Fruit fly (Drosophila melanogaster) whole organism, pupa: ENCODE results near the gene Plap.

ENCODE experiments used
- CG10348 ChIP-seq: fragments of 200-800 bp; sonication (Bioruptor generic); IDR thresholded peaks from 2 replicates; pipeline ENCODE4 v1.3.6; 2022; ENCODE audit warnings: missing biosample characterization, missing genetic modification characterization
- CG12605 ChIP-seq: fragments of 200-800 bp; sonication (Bioruptor generic); IDR thresholded peaks from 2 replicates; pipeline ENCODE4 v1.3.6; 2022; ENCODE audit warnings: missing biosample characterization, missing genetic modification characterization
- CG13204 ChIP-seq: fragments of 200-800 bp; sonication (Bioruptor generic); optimal IDR thresholded peaks from 2 replicates; lab custom pipeline; 2018; ENCODE audit warnings: missing biosample characterization, mild to moderate bottlenecking, missing genetic modification characterization, moderate library complexity
- CG14655 ChIP-seq: fragments of 200-800 bp; sonication (Bioruptor generic); optimal IDR thresholded peaks from 3 replicates; lab custom pipeline; 2017; ENCODE audit warnings: mild to moderate bottlenecking, missing biosample characterization, missing genetic modification reagents, missing genetic modification characterization
- CG15710 ChIP-seq: fragments of 200-800 bp; sonication (Bioruptor generic); optimal IDR thresholded peaks from 2 replicates; lab custom pipeline; 2018; ENCODE audit warnings: missing biosample characterization, mild to moderate bottlenecking, missing genetic modification characterization, moderate library complexity
- CG17806 ChIP-seq: fragments of 200-800 bp; sonication (Bioruptor generic); optimal IDR thresholded peaks from 2 replicates; lab custom pipeline; 2018; ENCODE audit warnings: missing biosample characterization, mild to moderate bottlenecking, missing genetic modification characterization, moderate library complexity
- CG32121 ChIP-seq: fragments of 200-800 bp; sonication (Bioruptor generic); IDR thresholded peaks from 2 replicates; pipeline ENCODE4 v1.3.6; 2022; ENCODE audit warnings: missing biosample characterization, missing genetic modification characterization
- CG34367 ChIP-seq: fragments of 200-800 bp; sonication (Bioruptor generic); optimal IDR thresholded peaks from 2 replicates; lab custom pipeline; 2018; ENCODE audit warnings: missing biosample characterization, mild to moderate bottlenecking, missing genetic modification characterization
- CG4496 ChIP-seq: fragments of 200-800 bp; sonication (Bioruptor generic); IDR thresholded peaks from 3 replicates; pipeline ENCODE4 v1.3.6; 2022; ENCODE audit warnings: missing biosample characterization, missing genetic modification characterization
- CG8159 ChIP-seq: fragments of 200-800 bp; sonication (Bioruptor generic); optimal IDR thresholded peaks from 3 replicates; lab custom pipeline; 2018; ENCODE audit warnings: missing biosample characterization, mild to moderate bottlenecking, missing genetic modification characterization, moderate library complexity
- CG8301 ChIP-seq: fragments of 200-800 bp; sonication (Bioruptor generic); optimal IDR thresholded peaks from 2 replicates; lab custom pipeline; 2018; ENCODE audit warnings: missing biosample characterization, mild to moderate bottlenecking, missing genetic modification characterization
- CG9948 ChIP-seq: fragments of 200-800 bp; sonication (Bioruptor generic); optimal IDR thresholded peaks from 2 replicates; lab custom pipeline; 2018; ENCODE audit warnings: missing biosample characterization, mild to moderate bottlenecking, missing genetic modification characterization, moderate library complexity
- D1 ChIP-seq: fragments of 200-800 bp; sonication (Bioruptor generic); optimal IDR thresholded peaks from 2 replicates; lab custom pipeline; 2018; ENCODE audit warnings: missing biosample characterization, mild to moderate bottlenecking, missing genetic modification characterization, moderate library complexity
- EcR ChIP-seq: fragments of 200-800 bp; sonication (Bioruptor generic); optimal IDR thresholded peaks from 3 replicates; lab custom pipeline; 2019; ENCODE audit warnings: missing biosample characterization, missing genetic modification characterization, mild to moderate bottlenecking, moderate library complexity, missing genetic modification reagents
- Ets98B ChIP-seq: fragments of 200-800 bp; sonication (Bioruptor generic); IDR thresholded peaks from 2 replicates; pipeline ENCODE4 v1.3.6; 2022; ENCODE audit warnings: missing biosample characterization, missing genetic modification characterization
- Pif1A ChIP-seq: fragments of 200-800 bp; sonication (Bioruptor generic); optimal IDR thresholded peaks from 3 replicates; lab custom pipeline; 2016; ENCODE audit warnings: missing biosample characterization, missing genetic modification characterization
- Pif1B ChIP-seq: fragments of 200-800 bp; sonication (Bioruptor generic); optimal IDR thresholded peaks from 3 replicates; lab custom pipeline; 2016; ENCODE audit warnings: missing biosample characterization, missing genetic modification characterization
- Snoo ChIP-seq: fragments of 200-800 bp; sonication (Bioruptor generic); optimal IDR thresholded peaks from 3 replicates; lab custom pipeline; 2017; ENCODE audit warnings: missing biosample characterization, mild to moderate bottlenecking, missing genetic modification characterization, inconsistent platforms
- fd96Ca ChIP-seq: fragments of 200-800 bp; sonication (Bioruptor generic); IDR thresholded peaks from 3 replicates; pipeline ENCODE4 v1.3.6; 2022; ENCODE audit warnings: missing biosample characterization, missing genetic modification characterization
- gl ChIP-seq: fragments of 200-800 bp; sonication (Bioruptor generic); optimal IDR thresholded peaks from 2 replicates; lab custom pipeline; 2018; ENCODE audit warnings: missing biosample characterization, mild to moderate bottlenecking, missing genetic modification characterization
- rn ChIP-seq: fragments of 200-800 bp; sonication (Bioruptor generic); IDR thresholded peaks from 2 replicates; pipeline ENCODE4 v1.3.6; 2022; ENCODE audit warnings: missing biosample characterization, missing genetic modification characterization

Plap gene

DNA sequence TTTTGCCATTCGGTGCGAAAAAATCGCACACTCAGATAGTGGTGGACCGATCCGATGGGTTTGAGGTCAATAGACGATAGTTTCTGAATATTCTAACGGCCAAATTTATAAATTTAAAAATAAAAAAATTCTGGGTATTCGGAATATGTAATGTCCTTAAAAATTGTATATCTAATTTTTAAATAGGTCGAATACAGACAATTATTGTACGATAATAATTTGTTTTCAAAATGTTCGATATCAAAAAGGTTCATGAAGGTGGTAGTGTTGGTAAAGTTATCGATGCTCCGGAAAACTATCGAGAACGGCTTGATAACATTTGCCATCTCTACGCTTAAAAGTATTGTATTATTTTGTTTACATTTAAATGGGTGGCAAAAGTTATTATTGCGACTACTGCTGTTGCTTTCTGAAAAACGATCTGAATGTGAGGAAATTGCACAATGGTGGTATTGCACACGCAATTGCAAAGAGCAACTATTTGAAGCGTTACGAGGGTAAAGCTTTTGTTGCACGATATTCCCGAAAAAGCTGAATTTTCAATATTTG lies at the start of gene Plap, which contains the start of gene CG31922:
Gene Plap (minus strand): TSS at position 499 of the 549 bp plus-strand sequence.
Gene CG31922 (plus strand): TSS at position 315 of the 549 bp plus-strand sequence.
- TF ChIP-seq CG34367 (tag; lab: Kevin White, UChicago) (peak; percentile 3), Ets98B (peak; percentile 24; the same call in 1 of the 2 replicates), CG14655 (GFP tag; lab: Kevin White, UChicago) (no peak), gl (tag; lab: Kevin White, UChicago) (no peak), CG10348 (GFP tag; lab: Robert Waterston, UW) (no peak), CG17806 (tag; lab: Kevin White, UChicago) (peak; percentile 42), CG9948 (peak; percentile 22), CG15710 (peak; percentile 63), D1 (tag; lab: Kevin White, UChicago) (no peak), CG8301 (tag; lab: Kevin White, UChicago) (no peak), Snoo (peak; percentile 9), Pif1A (no peak), Pif1B (GFP tag; lab: Kevin White, UChicago) (no peak), CG32121 (GFP tag; lab: Robert Waterston, UW) (no peak), CG4496 (GFP tag; lab: Robert Waterston, UW) (no peak), fd96Ca (GFP tag; lab: Robert Waterston, UW) (0 out of 3 replicates have a peak, but pooled peaks have one; percentile 22), rn (no peak), EcR (peak; percentile 99), CG12605 (no peak), CG8159 (tag; lab: Kevin White, UChicago) (peak; percentile 42), CG13204 (GFP tag; lab: Kevin White, UChicago) (no peak)

DNA sequence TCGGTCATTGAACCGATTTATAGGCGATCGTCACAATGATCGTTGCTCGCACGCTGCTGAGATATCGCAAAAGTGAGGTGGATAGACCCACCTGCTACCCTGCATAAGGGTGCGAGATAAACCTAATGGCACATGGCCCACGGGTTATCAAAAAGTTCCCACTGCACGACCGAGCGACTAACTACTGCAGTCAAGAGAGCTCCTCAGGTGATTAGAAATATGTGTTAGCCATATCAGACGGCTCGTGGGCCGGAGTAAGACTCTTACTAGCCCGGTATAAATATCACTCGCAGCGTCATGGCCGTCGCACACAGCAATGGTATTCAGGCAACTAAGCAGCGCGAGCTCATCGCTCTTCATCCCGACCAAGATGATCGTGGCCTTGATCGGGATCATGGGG lies 48.8 kb upstream of the Plap start, which contains the start of gene CG42329:
Gene CG42329 (plus strand): TSS at position 301 of the 400 bp plus-strand sequence.
- TF ChIP-seq rn (no peak), CG13204 (GFP tag; lab: Kevin White, UChicago) (no peak), Ets98B (no peak), fd96Ca (GFP tag; lab: Robert Waterston, UW) (no peak), CG4496 (GFP tag; lab: Robert Waterston, UW) (no peak), CG34367 (tag; lab: Kevin White, UChicago) (no peak), EcR (no peak)
- TF ChIP-seq, all 21 proteins: peak for 0

DNA sequence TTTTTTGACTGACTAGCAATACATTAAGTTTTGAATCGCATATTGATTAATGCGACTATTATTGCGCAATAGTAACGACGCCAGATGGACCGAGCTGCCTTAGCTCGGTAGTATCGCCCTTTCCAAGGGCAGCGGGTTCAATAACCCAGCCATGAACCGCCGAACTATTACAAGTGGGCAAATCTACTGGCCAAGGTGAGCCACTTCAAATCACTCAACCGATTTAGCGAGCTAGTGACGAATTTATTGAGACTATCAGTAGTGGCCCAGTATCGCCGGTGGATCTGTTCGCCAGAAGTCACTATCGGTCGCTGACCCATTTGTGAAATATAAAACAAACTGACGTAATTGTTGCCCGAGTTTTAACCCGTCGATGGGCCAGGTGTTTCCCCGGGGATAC lies 48.3 kb upstream of the Plap start:
- TF ChIP-seq CG10348 (GFP tag; lab: Robert Waterston, UW) (no peak), fd96Ca (GFP tag; lab: Robert Waterston, UW) (no peak), CG32121 (GFP tag; lab: Robert Waterston, UW) (no peak), CG15710 (no peak), CG17806 (tag; lab: Kevin White, UChicago) (no peak)

DNA sequence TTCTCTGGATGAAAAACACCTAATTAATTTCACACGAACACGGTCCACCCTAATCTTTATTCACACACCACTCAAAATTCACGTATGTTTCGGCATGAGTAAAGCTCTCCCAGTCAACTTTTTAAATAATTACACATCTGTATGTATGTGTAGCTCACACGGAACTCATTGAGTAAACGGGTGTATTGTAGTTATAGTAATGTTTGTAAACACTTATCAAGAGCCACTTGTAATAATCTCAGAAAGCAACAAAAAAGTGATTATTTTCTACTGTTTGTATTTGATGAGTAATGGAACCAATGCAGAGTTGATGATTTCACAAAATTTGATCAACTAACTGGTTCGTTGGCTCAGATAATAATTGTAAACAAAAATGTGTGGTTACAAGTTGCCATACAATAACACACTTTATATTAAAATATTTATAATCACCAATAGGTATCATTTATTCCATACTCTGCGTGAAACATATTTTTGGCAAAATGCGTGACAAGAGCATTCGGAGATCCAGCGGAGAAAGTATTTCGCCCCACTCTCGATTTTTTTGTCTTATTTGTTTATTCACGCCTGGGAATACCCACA lies 47.8 kb upstream of the Plap start:
- TF ChIP-seq CG17806 (tag; lab: Kevin White, UChicago) = no peak
- TF ChIP-seq CG12605 = no peak
- TF ChIP-seq CG8301 (tag; lab: Kevin White, UChicago) = no peak
- TF ChIP-seq D1 (tag; lab: Kevin White, UChicago) = no peak
- TF ChIP-seq CG34367 (tag; lab: Kevin White, UChicago) = no peak
- TF ChIP-seq Pif1B (GFP tag; lab: Kevin White, UChicago) = no peak
- TF ChIP-seq, all 21 proteins: peak for 0

DNA sequence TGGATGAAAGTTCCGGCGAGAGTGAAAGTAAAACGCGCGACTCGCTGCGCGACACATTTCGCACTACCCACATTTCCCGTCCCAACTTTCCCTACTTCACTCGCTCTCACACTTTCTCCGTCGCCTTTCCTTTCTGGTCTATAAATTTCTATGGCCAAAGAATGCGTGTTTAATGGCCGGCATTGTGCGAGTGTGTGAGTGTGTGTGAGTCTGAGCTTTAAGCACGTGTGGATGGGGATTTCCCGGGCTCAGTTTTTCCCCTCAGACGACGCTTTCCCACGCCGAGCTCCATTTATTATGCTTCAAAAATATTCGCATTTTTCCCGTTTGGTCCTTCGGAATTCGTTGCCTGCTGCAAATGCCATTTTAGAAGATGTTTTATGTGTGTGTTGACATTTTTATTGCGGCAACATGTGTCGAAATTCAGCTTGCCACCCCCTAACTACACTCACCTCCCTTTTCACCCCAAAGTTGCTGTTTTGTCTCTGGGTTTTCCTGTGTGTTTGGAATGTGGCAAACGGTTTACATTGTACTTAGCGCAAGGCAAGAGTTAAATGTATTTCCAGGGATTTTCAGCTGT lies 47.0 kb upstream of the Plap start:
- TF ChIP-seq CG12605 (no peak), CG10348 (GFP tag; lab: Robert Waterston, UW) (no peak)

DNA sequence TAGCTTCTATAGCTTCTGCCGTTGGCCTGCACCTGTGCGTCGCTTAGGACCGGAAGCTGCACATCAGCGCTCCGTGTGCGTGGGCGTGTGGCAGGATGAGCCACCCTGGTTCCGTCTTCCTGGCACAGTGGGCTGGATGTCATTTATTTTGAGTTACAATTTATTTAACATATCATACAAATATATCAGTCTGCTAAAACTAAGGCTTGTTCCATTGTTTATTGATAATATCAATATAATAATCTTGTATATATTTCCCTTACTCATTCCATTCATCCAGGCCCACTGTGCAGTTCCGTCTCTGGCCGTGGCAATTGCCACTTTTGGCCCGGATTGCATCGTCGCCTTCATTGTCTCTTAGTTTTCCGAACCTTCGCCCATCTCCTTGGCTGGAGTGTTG lies 44.3 kb upstream of the Plap start:
- TF ChIP-seq CG14655 (GFP tag; lab: Kevin White, UChicago) (no peak), CG8159 (tag; lab: Kevin White, UChicago) (peak; percentile 14), CG13204 (GFP tag; lab: Kevin White, UChicago) (no peak), gl (tag; lab: Kevin White, UChicago) (no peak), EcR (no peak)

DNA sequence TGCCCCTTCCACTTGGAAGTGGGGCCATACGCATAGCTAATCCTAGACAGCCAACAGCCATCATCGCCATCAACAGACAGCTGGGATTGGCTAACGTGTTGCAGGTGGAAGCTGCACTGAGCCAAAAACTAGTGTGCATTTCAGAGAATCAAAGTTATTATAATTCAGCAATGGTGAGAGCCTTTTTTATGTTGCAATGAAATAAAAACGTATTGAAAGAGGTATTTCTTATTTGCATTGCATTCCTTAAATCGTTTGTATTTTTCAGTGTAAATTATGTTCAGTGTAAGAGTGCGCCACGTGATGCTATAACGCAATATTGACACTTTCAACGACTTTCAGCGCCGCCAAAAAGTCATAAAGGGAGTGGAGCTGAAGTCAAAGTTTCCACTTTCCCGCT lies 43.4 kb upstream of the Plap start:
- TF ChIP-seq CG17806 (tag; lab: Kevin White, UChicago) (no peak), rn (no peak), Ets98B (no peak), CG9948 (no peak), CG15710 (no peak), EcR (no peak)
